Worm (Caenorhabditis elegans) whole organism, mixed stage, embryonic: ENCODE results near the gene Y53G8B.2.

Source experiments
- M03D4.4 ChIP-seq: sonication (generic microtip); optimal IDR thresholded peaks from 2 replicates; lab custom pipeline; 2017; ENCODE audit warnings: mild to moderate bottlenecking, missing genetic modification characterization, missing compliant biosample characterization
- bed-3 ChIP-seq: fragments of 200-800 bp; sonication (Bioruptor generic); optimal IDR thresholded peaks from 3 replicates; lab custom pipeline; 2018; ENCODE audit warnings: mild to moderate bottlenecking, missing genetic modification characterization, moderate library complexity, missing compliant biosample characterization
- blmp-1 ChIP-seq: fragments of 150-350 bp; optimal IDR thresholded peaks from 2 replicates; lab custom pipeline; 2014; ENCODE audit warnings: missing biosample characterization, missing genetic modification characterization
- ceh-39 ChIP-seq: fragments of 150-350 bp; optimal IDR thresholded peaks from 2 replicates; lab custom pipeline; 2014; ENCODE audit warnings: missing biosample characterization, missing genetic modification characterization
- ceh-43 ChIP-seq: fragments of 200-800 bp; sonication (Bioruptor generic); optimal IDR thresholded peaks from 2 replicates; lab custom pipeline; 2018; ENCODE audit warnings: mild to moderate bottlenecking, missing genetic modification characterization, moderate library complexity, missing compliant biosample characterization
- ces-1 ChIP-seq: fragments of 150-350 bp; optimal IDR thresholded peaks from 2 replicates; lab custom pipeline; 2014; ENCODE audit warnings: missing biosample characterization, missing genetic modification reagents, missing genetic modification characterization
- drap-1 ChIP-seq: fragments of 200-800 bp; sonication (Bioruptor generic); optimal IDR thresholded peaks from 3 replicates; lab custom pipeline; 2018; ENCODE audit warnings: mild to moderate bottlenecking, missing genetic modification characterization, missing compliant biosample characterization
- elt-3 ChIP-seq: fragments of 150-350 bp; optimal IDR thresholded peaks from 2 replicates; lab custom pipeline; 2014; ENCODE audit warnings: missing biosample characterization, missing genetic modification characterization
- ham-2 ChIP-seq: fragments of 200-800 bp; sonication (Bioruptor generic); optimal IDR thresholded peaks from 2 replicates; lab custom pipeline; 2018; ENCODE audit warnings: mild to moderate bottlenecking, missing genetic modification characterization, missing compliant biosample characterization
- hlh-1 ChIP-seq: fragments of 150-350 bp; optimal IDR thresholded peaks from 2 replicates; lab custom pipeline; 2014; ENCODE audit warnings: missing biosample characterization, missing genetic modification reagents, missing genetic modification characterization
- lin-32 ChIP-seq: fragments of 200-800 bp; sonication (Bioruptor generic); optimal IDR thresholded peaks from 2 replicates; lab custom pipeline; 2018; ENCODE audit warnings: mild to moderate bottlenecking, missing genetic modification characterization, missing compliant biosample characterization
- lsy-2 ChIP-seq: fragments of 150-350 bp; optimal IDR thresholded peaks from 2 replicates; lab custom pipeline; 2014; ENCODE audit warnings: missing biosample characterization, missing genetic modification characterization
- mab-5 ChIP-seq: fragments of 150-350 bp; optimal IDR thresholded peaks from 2 replicates; lab custom pipeline; 2014; ENCODE audit warnings: missing biosample characterization, missing genetic modification characterization
- mls-2 ChIP-seq: sonication (generic microtip); optimal IDR thresholded peaks from 2 replicates; lab custom pipeline; 2016; ENCODE audit warnings: mild to moderate bottlenecking, missing genetic modification characterization, moderate library complexity, missing compliant biosample characterization
- nhr-12 ChIP-seq: fragments of 150-350 bp; optimal IDR thresholded peaks from 2 replicates; lab custom pipeline; 2014; ENCODE audit warnings: missing biosample characterization, missing genetic modification characterization
- nhr-2 ChIP-seq: fragments of 150-350 bp; optimal IDR thresholded peaks from 2 replicates; lab custom pipeline; 2014; ENCODE audit warnings: missing biosample characterization, missing genetic modification characterization
- nhr-237 ChIP-seq: fragments of 150-350 bp; optimal IDR thresholded peaks from 2 replicates; lab custom pipeline; 2014; ENCODE audit warnings: missing biosample characterization, missing genetic modification characterization
- nhr-28 ChIP-seq: fragments of 150-350 bp; optimal IDR thresholded peaks from 2 replicates; lab custom pipeline; 2014; ENCODE audit warnings: missing biosample characterization, missing genetic modification characterization
- nhr-76 ChIP-seq: sonication (generic microtip); optimal IDR thresholded peaks from 2 replicates; lab custom pipeline; 2017; ENCODE audit warnings: missing biosample characterization, missing genetic modification characterization
- pha-4 ChIP-seq: fragments of 150-350 bp; optimal IDR thresholded peaks from 2 replicates; lab custom pipeline; 2018; ENCODE audit warnings: missing biosample characterization, missing genetic modification reagents, missing genetic modification characterization
- sem-2 ChIP-seq: fragments of 200-800 bp; sonication (Bioruptor generic); optimal IDR thresholded peaks from 2 replicates; lab custom pipeline; 2018; ENCODE audit warnings: mild to moderate bottlenecking, missing genetic modification characterization, missing compliant biosample characterization
- snpc-4 ChIP-seq: fragments of 150-350 bp; optimal IDR thresholded peaks from 2 replicates; lab custom pipeline; 2014; ENCODE audit warnings: missing biosample characterization, missing genetic modification characterization
- sptf-1 ChIP-seq: sonication (generic microtip); optimal IDR thresholded peaks from 2 replicates; lab custom pipeline; 2017; ENCODE audit warnings: mild to moderate bottlenecking, missing genetic modification characterization, moderate library complexity, missing compliant biosample characterization
- tbx-8 ChIP-seq: fragments of 200-800 bp; sonication (Bioruptor generic); optimal IDR thresholded peaks from 2 replicates; lab custom pipeline; 2018; ENCODE audit warnings: mild to moderate bottlenecking, missing genetic modification characterization, moderate library complexity, missing compliant biosample characterization
- unc-120 ChIP-seq: sonication (generic microtip); optimal IDR thresholded peaks from 2 replicates; lab custom pipeline; 2017; ENCODE audit warnings: missing genetic modification characterization, missing compliant biosample characterization; ENCODE audit not compliant: poor library complexity, severe bottlenecking
- unc-39 ChIP-seq: fragments of 150-350 bp; optimal IDR thresholded peaks from 2 replicates; lab custom pipeline; 2014; ENCODE audit warnings: missing biosample characterization, missing genetic modification characterization
- unc-62 ChIP-seq: fragments of 150-350 bp; optimal IDR thresholded peaks from 2 replicates; lab custom pipeline; 2014; ENCODE audit warnings: missing biosample characterization, missing genetic modification reagents, missing genetic modification characterization
- ztf-11 ChIP-seq: fragments of 150-350 bp; optimal IDR thresholded peaks from 2 replicates; lab custom pipeline; 2014; ENCODE audit warnings: missing biosample characterization, missing genetic modification characterization

The Y53G8B.2 gene

DNA sequence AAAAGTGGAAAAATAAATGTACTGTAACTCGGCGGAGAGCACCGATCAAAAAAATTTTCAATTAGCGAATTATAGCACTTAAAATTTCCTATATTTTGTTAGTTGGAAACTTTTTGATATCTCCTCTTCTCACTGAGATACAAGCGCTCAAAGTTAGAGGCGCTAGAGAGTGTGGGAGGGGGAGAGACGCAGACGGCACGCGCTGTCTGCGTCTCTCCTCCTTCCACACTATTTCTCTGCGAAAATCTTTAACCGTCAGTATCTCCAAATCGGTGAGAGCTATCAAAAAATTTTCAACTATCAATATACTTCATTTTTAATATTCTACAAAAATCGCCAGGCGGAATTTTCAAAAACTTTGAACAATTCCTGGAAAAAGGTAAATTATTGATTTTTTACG lies 37.0 kb downstream of the Y53G8B.2 start:
- TF ChIP-seq ztf-11 (tag; lab: Kevin White, UChicago): no peak
- no peak for TF ChIP-seq unc-39 (tag; lab: Kevin White, UChicago)
- no peak for TF ChIP-seq mls-2 (tag; lab: Kevin White, UChicago)
- no peak for TF ChIP-seq mab-5 (tag; lab: Kevin White, UChicago)
- no peak for TF ChIP-seq nhr-76
- no peak for TF ChIP-seq ceh-39
- no peak for TF ChIP-seq ceh-43 (GFP tag; lab: Kevin White, UChicago)
- no peak for TF ChIP-seq drap-1 (GFP tag; lab: Kevin White, UChicago)
- no peak for TF ChIP-seq ham-2
- TF ChIP-seq nhr-237 (tag; lab: Kevin White, UChicago): no peak
- TF ChIP-seq pha-4 (tag; lab: Kevin White, UChicago): no peak
- no peak for TF ChIP-seq nhr-28 (tag; lab: Kevin White, UChicago)
- no peak for TF ChIP-seq sptf-1
- TF ChIP-seq, all 35 proteins: peak for 0

DNA sequence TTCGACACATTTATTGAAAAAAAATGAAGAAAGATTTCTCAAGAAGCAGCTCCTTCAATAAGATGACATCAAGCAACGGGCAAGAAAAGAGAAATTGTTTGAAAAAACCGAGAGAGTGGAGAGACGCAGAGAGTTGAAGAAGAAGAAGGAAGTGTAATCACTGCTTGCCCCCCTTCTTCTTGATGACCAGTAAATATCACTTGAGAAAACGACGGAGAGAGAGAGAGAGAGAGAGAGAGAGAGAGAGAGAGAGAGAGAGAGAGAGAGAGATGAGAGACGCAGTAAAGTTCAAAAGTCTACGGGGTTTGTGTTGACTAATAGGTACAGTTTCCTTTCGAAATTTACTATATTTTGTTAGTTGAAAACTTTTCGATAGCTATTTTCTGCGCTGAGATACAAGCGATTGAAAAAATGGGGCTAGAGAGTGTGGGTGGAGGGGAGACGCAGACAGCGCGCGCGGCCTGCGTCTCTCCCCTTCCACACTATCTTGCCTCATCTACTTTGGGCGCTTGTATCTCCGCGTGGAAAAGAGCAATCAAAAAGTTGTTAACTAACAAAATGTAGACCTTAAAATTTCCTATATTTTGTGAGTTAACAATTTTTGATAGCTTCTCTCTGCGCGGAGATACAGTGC lies 37.8 kb downstream of the Y53G8B.2 start:
- TF ChIP-seq sptf-1: peak; percentile 2
- TF ChIP-seq lsy-2 (tag; lab: Kevin White, UChicago): peak; percentile 43
- no peak for TF ChIP-seq ces-1 (GFP tag; lab: Kevin White, UChicago)
- TF ChIP-seq nhr-237 (tag; lab: Kevin White, UChicago): peak; percentile 7

DNA sequence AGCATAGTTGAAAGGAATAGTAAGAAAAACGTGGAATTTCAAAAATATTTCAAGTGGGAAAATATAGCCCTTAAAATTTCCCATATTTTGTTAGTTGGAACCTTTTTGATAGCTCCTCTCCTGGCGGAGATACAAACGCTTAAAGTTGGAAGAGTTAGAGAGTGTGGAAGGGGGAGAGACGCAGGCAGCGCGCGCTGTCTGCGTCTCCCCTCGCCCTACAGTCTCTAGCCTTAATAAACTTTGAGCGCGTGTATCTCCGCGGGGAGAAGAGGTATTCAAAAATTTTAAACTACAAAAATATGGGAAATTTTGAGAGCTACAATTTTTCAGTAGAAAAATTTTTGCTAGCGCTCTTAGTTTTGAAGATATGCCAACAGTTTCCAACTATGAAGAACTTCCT lies 39.2 kb downstream of the Y53G8B.2 start:
- TF ChIP-seq ztf-11 (tag; lab: Kevin White, UChicago) (no peak), mls-2 (tag; lab: Kevin White, UChicago) (no peak), snpc-4 (tag; lab: Kevin White, UChicago) (no peak), bed-3 (no peak), drap-1 (GFP tag; lab: Kevin White, UChicago) (no peak)

DNA sequence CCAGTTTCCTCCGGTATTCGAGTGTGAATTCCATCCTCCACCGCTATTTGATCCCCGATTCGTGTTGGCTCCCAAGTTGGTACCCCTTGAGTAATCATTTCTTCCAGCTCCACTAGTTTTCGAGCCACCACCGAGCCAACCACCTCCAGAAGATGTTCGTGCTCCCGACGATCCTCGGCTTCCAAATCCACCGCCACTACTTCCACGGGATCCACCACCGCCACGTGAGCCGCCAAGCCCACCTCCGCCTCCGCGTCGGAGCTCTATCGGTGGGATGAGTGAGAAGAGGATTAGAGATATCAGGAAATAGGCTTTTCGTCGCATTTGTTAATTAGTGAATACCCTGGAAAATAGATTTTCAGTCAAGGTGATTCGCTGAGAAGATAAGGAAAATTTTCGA lies 39.8 kb downstream of the Y53G8B.2 start, which contains the start of gene H06I04.6:
Gene H06I04.6, minus strand, starts transcription at position 345 of the 400 bp plus-strand sequence.
- no peak for TF ChIP-seq ceh-43 (GFP tag; lab: Kevin White, UChicago)

DNA sequence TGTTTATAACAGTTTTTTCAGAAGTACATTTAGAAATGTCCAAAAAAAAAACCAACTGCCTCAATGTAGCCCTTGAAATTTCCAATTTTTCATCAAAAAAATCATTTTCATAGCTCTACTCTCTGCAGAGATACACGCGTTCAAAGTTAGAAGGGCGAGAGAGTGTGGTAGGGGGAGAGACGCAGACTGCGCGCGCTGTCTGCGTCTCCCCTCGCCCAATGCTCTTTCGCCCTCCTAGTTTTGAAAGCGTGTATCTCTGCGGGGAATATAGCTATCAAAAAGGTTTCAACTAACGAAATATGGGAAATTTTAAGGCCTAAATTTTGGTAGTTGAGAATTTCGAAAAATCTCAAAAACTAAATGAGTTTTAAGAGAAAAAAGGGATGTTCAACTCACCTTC lies 40.2 kb downstream of the Y53G8B.2 start:
- TF ChIP-seq ceh-39 (no peak), mls-2 (tag; lab: Kevin White, UChicago) (no peak), M03D4.4 (tag; lab: Kevin White, UChicago) (no peak), lsy-2 (tag; lab: Kevin White, UChicago) (no peak), nhr-2 (tag; lab: Kevin White, UChicago) (no peak), snpc-4 (tag; lab: Kevin White, UChicago) (no peak), lin-32 (GFP tag; lab: Kevin White, UChicago) (no peak), mab-5 (tag; lab: Kevin White, UChicago) (no peak), drap-1 (GFP tag; lab: Kevin White, UChicago) (no peak), ztf-11 (tag; lab: Kevin White, UChicago) (no peak), nhr-76 (no peak), tbx-8 (no peak), nhr-12 (tag; lab: Kevin White, UChicago) (no peak), hlh-1 (no peak), sem-2 (GFP tag; lab: Kevin White, UChicago) (no peak), sptf-1 (no peak), elt-3 (tag; lab: Kevin White, UChicago) (no peak), blmp-1 (tag; lab: Kevin White, UChicago) (no peak), unc-120 (tag; lab: Kevin White, UChicago) (no peak)

DNA sequence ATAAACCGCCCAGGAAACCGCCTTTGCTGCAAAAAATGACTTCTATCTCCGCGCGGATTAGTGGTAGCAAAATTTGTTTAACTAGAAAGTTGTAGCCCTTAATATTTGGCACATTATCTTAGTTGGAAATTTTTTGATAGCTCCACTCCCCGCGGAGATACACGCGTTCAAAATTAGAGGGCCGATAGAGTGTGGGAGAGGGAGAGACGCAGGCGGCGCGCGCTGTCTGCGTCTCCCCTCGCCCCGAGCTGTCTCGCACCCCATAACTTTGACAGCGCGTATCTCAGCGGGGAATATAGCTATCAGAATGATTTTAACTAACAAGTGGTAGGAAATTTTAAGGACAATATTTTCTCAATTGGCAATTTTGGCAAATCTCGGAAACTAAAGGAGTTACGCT lies 40.7 kb downstream of the Y53G8B.2 start:
- TF ChIP-seq ztf-11 (tag; lab: Kevin White, UChicago) (no peak), unc-62 (GFP tag; lab: Kevin White, UChicago) (no peak), nhr-12 (tag; lab: Kevin White, UChicago) (no peak)
